Fruit fly (Drosophila melanogaster): ENCODE data around the gene tara.
A peak's percentile ranks its signal among the peaks of the same experiment; 100 is the strongest.

Gene tara

dm6 chr3R:16186791-16187681, 38.4 kb upstream of the tara start, which contains the start of gene sra (continued):
- TF ChIP-seq Nf-YB (GFP tag; optimal IDR thresholded peaks at IDR 0.05) (peak; percentile 4), lab (GFP tag; optimal IDR thresholded peaks at IDR 0.05) (peak; percentile 45), Dbx (GFP tag; IDR thresholded peaks at IDR 0.05) (peak; percentile 60; the same call in 1 of the 3 replicates), CG11456 (GFP tag; IDR thresholded peaks at IDR 0.05) (peak; percentile 64; the same call in 2 of the 3 replicates), psq (GFP tag; optimal IDR thresholded peaks at IDR 0.05) (no peak), CG10543 (GFP tag; optimal IDR thresholded peaks at IDR 0.05) (peak; percentile 26), hbn (GFP tag; IDR thresholded peaks at IDR 0.05; ENCODE audit: partially characterized antibody) (peak; percentile 89), nmo (GFP tag; optimal IDR thresholded peaks at IDR 0.05) (peak; percentile 54), zfh2 (GFP tag; optimal IDR thresholded peaks at IDR 0.05) (peak; percentile 38), br (optimal IDR thresholded peaks at IDR 0.05) (no peak), HmgD (GFP tag; optimal IDR thresholded peaks at IDR 0.05) (peak; percentile 67), bab2 (GFP tag; optimal IDR thresholded peaks at IDR 0.05) (no peak), chn (GFP tag; optimal IDR thresholded peaks at IDR 0.05) (peak; percentile 2), CG3065 (GFP tag; optimal IDR thresholded peaks at IDR 0.05) (no peak), CoRest (tag; optimal IDR thresholded peaks at IDR 0.05) (peak; percentile 37), mirr (GFP tag; optimal IDR thresholded peaks at IDR 0.05) (peak; percentile 34), cato (GFP tag; optimal IDR thresholded peaks at IDR 0.05; ENCODE audit: borderline replicate concordance) (no peak), dm (GFP tag; optimal IDR thresholded peaks at IDR 0.05) (peak; percentile 47), CG13296 (GFP tag; optimal IDR thresholded peaks at IDR 0.05) (peak; percentile 1), ranshi (GFP tag; IDR thresholded peaks at IDR 0.05) (no peak), CG7786 (GFP tag; optimal IDR thresholded peaks at IDR 0.05) (peak; percentile 32), vnd (GFP tag; IDR thresholded peaks at IDR 0.05; ENCODE audit: partially characterized antibody) (peak; percentile 95), tx (GFP tag; optimal IDR thresholded peaks at IDR 0.05) (peak; percentile 16), gcm2 (GFP tag; optimal IDR thresholded peaks at IDR 0.05) (peak; percentile 29), sug (tag; optimal IDR thresholded peaks at IDR 0.05) (peak; percentile 46), CG7745 (tag; optimal IDR thresholded peaks at IDR 0.05) (peak; percentile 24), CG8089 (GFP tag; optimal IDR thresholded peaks at IDR 0.05) (no peak), ato (GFP tag; IDR thresholded peaks at IDR 0.05; ENCODE audit: partially characterized antibody) (peak; percentile 95), croc (GFP tag; conservative IDR thresholded peaks at IDR 0.05) (no peak), CG6175 (GFP tag; IDR thresholded peaks at IDR 0.05) (no peak), caup (GFP tag; optimal IDR thresholded peaks at IDR 0.05; ENCODE audit: severe bottlenecking) (peak; percentile 33), Ets65A (GFP tag) (peak; percentile 85), CG18764 (GFP tag; optimal IDR thresholded peaks at IDR 0.05) (peak; percentile 8), Drgx (GFP tag; IDR thresholded peaks at IDR 0.05) (0 out of 2 replicates have a peak, but pooled peaks have one; percentile 12), CG11247 (GFP tag; IDR thresholded peaks at IDR 0.05) (no peak; the same call in 1 of the 2 replicates), YL-1 (GFP tag; optimal IDR thresholded peaks at IDR 0.05) (peak; percentile 90), CG43689 (GFP tag; IDR thresholded peaks at IDR 0.05) (no peak), Xrp1 (GFP tag; IDR thresholded peaks at IDR 0.05) (peak; percentile 36; the same call in 1 of the 2 replicates), zen2 (GFP tag; IDR thresholded peaks at IDR 0.05; ENCODE audit: partially characterized antibody) (peak; percentile 95), CG6272 (GFP tag; IDR thresholded peaks at IDR 0.05) (peak; percentile 21; the same call in 1 of the 2 replicates), CG2202 (tag; optimal IDR thresholded peaks at IDR 0.05) (no peak), Bgb (GFP tag; IDR thresholded peaks at IDR 0.05; ENCODE audit: partially characterized antibody) (peak; percentile 99), CG8290 (GFP tag; optimal IDR thresholded peaks at IDR 0.05) (peak; percentile 3), CG8290 (tag; optimal IDR thresholded peaks at IDR 0.05) (peak in 1 of 2 experiments; percentile 80), CG13624 (GFP tag; optimal IDR thresholded peaks at IDR 0.05) (peak; percentile 78), pho (GFP tag; optimal IDR thresholded peaks at IDR 0.05) (peak; percentile 49), org-1 (GFP tag; optimal IDR thresholded peaks at IDR 0.05) (no peak), CG12299 (tag; optimal IDR thresholded peaks at IDR 0.05) (peak; percentile 36), ewg (GFP tag; optimal IDR thresholded peaks at IDR 0.05) (no peak)
